Fruit fly (Drosophila melanogaster) whole organism, wandering third instar larva: ENCODE results near the gene Rabex-5.

Experiments
- CrebA ChIP-seq: fragments of 200-800 bp; sonication (Bioruptor generic); optimal IDR thresholded peaks from 2 replicates; lab custom pipeline; 2016; ENCODE audit warnings: missing biosample characterization, mild to moderate bottlenecking, missing genetic modification characterization, borderline replicate concordance
- h ChIP-seq: fragments of 200-800 bp; sonication (Bioruptor generic); optimal IDR thresholded peaks from 3 replicates; lab custom pipeline; 2016; ENCODE audit warnings: missing biosample characterization, mild to moderate bottlenecking, missing genetic modification characterization
- psq ChIP-seq: fragments of 200-800 bp; sonication (Bioruptor generic); optimal IDR thresholded peaks from 3 replicates; lab custom pipeline; 2017; ENCODE audit warnings: missing biosample characterization, mild to moderate bottlenecking, missing genetic modification characterization, moderate library complexity

DNA sequence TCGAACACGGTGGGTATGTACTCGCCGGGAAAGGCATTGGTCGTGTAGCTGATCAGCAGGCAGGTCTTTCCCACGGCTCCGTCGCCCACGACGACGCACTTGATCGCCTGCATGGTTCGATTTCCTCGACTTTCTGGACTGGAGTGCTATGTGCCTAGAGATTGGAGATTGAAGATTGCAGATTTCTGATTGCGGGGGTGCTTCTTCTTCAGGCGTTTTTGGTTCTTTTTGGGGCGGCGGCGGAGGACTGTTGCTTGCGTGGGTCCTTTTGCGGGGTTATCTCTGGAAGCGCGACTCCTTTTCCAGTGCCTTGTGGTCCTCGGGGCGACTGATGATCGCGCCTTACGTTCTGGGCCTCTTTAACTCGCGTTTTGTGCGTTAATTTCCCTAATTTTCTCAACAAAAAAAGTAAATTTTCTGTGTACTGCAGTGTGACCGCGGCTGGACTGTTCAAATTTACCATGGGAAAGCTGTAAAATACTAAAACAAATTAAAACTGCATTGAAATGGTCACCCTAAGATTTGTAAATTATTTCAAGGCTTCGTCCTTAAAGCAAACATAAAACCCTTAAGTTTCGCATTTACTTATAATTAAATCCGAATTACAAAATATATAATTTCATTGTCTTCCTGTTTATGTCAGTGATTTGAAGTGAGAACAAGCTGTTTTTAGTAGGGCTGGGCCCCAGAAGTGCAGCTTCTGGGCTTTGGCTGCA is 6.7 kb downstream of the Rabex-5 start, which contains the start of the genes Rac1 and Acat2:
- TF ChIP-seq h (GFP tag; lab: Kevin White, UChicago) (no peak), CrebA (GFP tag; lab: Kevin White, UChicago) (no peak), psq (GFP tag; lab: Kevin White, UChicago) (no peak)
